Worm (Caenorhabditis elegans): Measurements from ENCODE around the gene C18G1.9.

The C18G1.9 gene

DNA sequence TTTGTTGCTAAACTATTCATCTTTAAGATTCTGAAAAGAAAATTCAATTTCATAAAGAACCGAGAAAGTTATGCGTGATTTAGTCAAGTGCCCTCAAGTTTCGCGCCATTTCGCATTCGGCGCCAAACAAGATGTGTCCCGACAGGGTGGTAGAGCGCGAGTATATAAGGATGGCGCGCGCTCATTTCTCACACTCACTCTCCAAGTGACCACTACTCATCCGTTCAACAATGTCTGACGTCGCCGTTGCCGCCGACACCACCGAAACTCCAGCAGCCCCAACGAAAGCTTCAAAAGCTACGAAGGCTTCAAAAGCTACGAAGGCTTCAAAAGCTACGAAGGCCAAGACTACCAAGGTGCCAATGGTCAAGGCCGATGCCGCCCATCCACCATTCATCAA, 15.4 kb downstream of the C18G1.9 start, which contains the start of gene hil-4:
Gene hil-4 (plus strand): TSS at position 191 of the 400 bp plus-strand sequence.
- TF ChIP-seq hlh-1 (tag; optimal IDR thresholded peaks at IDR 0.05) (no peak), blmp-1 (tag; optimal IDR thresholded peaks at IDR 0.05) (no peak), tbx-8 (GFP tag; optimal IDR thresholded peaks at IDR 0.05) (no peak), nhr-237 (tag; optimal IDR thresholded peaks at IDR 0.05) (no peak), cnd-1 (tag; optimal IDR thresholded peaks at IDR 0.05) (no peak)

DNA sequence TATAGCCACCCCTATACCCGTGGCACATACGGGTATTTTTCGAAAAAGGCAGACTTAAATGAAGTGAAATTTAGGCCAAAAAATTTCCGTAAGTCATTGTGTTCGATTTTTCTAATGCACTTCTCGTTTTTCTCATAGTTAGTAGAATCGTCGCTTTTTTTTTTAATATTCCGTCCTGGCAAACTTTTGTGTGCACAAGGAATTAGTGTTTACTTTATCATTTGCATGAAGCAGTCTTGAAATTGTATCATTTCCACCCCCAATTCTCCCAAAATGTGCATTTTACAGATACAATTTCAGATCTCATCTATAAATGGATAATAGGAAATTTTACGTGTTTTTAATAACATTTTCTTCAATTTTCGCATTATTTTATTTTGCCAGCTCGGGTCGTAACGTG, 19.2 kb downstream of the C18G1.9 start, which contains the start of gene C18G1.6:
Gene C18G1.6 (plus strand): TSS at position 301 of the 400 bp plus-strand sequence.
- no peak for TF ChIP-seq ceh-43 (GFP tag; optimal IDR thresholded peaks at IDR 0.05)
- no peak for TF ChIP-seq mls-2 (tag; optimal IDR thresholded peaks at IDR 0.05)
- TF ChIP-seq elt-3 (tag; optimal IDR thresholded peaks at IDR 0.05): no peak
- no peak for TF ChIP-seq lin-32 (GFP tag; optimal IDR thresholded peaks at IDR 0.05)
- no peak for TF ChIP-seq bed-3 (GFP tag; optimal IDR thresholded peaks at IDR 0.05)
- no peak for TF ChIP-seq unc-39 (tag; optimal IDR thresholded peaks at IDR 0.05)
- no peak for TF ChIP-seq ceh-39 (tag; optimal IDR thresholded peaks at IDR 0.05)
- no peak for TF ChIP-seq drap-1 (GFP tag; optimal IDR thresholded peaks at IDR 0.05)
- no peak for TF ChIP-seq M03D4.4 (tag; optimal IDR thresholded peaks at IDR 0.05)
- no peak for TF ChIP-seq zip-8 (tag; optimal IDR thresholded peaks at IDR 0.05)

DNA sequence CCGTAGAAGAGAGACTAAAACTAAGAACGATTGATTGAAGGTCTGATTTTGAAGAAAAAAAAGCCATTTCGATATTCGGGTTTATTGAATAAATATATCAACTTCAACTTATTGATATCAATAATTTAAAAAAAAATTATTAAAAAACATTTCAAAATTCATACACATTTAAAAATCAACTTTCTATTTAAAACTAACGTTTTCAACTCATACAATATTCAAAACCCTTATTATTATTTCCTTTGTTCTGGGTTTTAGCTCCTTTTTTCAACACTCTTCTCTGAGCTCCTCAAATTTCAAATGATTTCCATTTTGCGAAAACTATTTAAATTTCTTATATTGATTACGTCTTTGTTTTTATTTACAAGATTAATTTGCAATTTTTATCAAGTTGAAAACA, 24.3 kb downstream of the C18G1.9 start, which contains the start of gene C18G1.7:
Gene C18G1.7 (plus strand): TSS at position 301 of the 400 bp plus-strand sequence.
- TF ChIP-seq unc-62 (GFP tag; optimal IDR thresholded peaks at IDR 0.05) (no peak), nhr-76 (tag; optimal IDR thresholded peaks at IDR 0.05) (no peak), hlh-1 (tag; optimal IDR thresholded peaks at IDR 0.05) (no peak), ceh-83 (GFP tag; optimal IDR thresholded peaks at IDR 0.05) (no peak), mls-2 (tag; optimal IDR thresholded peaks at IDR 0.05) (no peak), nhr-237 (tag; optimal IDR thresholded peaks at IDR 0.05) (no peak), sem-2 (GFP tag; optimal IDR thresholded peaks at IDR 0.05) (no peak), mab-5 (tag; optimal IDR thresholded peaks at IDR 0.05) (no peak), lin-13 (tag; optimal IDR thresholded peaks at IDR 0.05) (no peak), elt-3 (tag; optimal IDR thresholded peaks at IDR 0.05) (no peak), pha-4 (tag; optimal IDR thresholded peaks at IDR 0.05) (no peak), mep-1 (tag; optimal IDR thresholded peaks at IDR 0.05) (no peak), blmp-1 (tag; optimal IDR thresholded peaks at IDR 0.05) (no peak), unc-39 (tag; optimal IDR thresholded peaks at IDR 0.05) (no peak), lin-32 (GFP tag; optimal IDR thresholded peaks at IDR 0.05) (no peak), ceh-39 (tag; optimal IDR thresholded peaks at IDR 0.05) (no peak), M03D4.4 (tag; optimal IDR thresholded peaks at IDR 0.05) (no peak), tbx-8 (GFP tag; optimal IDR thresholded peaks at IDR 0.05) (no peak), zip-8 (tag; optimal IDR thresholded peaks at IDR 0.05) (no peak)

DNA sequence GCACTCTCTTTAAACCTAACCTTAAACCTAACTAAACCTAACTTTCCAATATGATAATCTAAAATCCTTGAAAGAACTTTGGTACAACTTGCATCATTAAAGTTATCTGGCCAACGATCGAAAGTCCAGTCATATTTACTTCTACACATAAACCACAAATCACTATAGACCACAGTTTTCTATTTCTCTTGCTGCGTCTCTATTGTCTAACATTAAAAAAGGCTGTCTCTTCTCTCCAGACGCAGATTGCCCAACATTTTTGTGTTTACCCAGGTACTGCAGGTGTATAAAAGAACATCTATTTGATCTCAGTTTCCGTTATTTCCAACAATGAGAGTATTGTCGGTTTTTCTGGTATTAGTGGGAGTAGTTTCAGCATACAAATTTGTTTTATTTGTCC, 27.3 kb downstream of the C18G1.9 start, which contains the start of gene ugt-61:
Gene ugt-61 (plus strand): TSS at position 233 of the 400 bp plus-strand sequence.
- TF ChIP-seq sptf-1 (tag; optimal IDR thresholded peaks at IDR 0.05) (no peak), bed-3 (GFP tag; optimal IDR thresholded peaks at IDR 0.05) (no peak), ceh-39 (tag; optimal IDR thresholded peaks at IDR 0.05) (no peak), cnd-1 (tag; optimal IDR thresholded peaks at IDR 0.05) (no peak), mab-5 (tag; optimal IDR thresholded peaks at IDR 0.05) (no peak), drap-1 (GFP tag; optimal IDR thresholded peaks at IDR 0.05) (no peak), lsy-2 (tag; optimal IDR thresholded peaks at IDR 0.05) (no peak), snpc-4 (tag; optimal IDR thresholded peaks at IDR 0.05) (no peak), blmp-1 (tag; optimal IDR thresholded peaks at IDR 0.05) (no peak), hlh-1 (tag; optimal IDR thresholded peaks at IDR 0.05) (no peak)

DNA sequence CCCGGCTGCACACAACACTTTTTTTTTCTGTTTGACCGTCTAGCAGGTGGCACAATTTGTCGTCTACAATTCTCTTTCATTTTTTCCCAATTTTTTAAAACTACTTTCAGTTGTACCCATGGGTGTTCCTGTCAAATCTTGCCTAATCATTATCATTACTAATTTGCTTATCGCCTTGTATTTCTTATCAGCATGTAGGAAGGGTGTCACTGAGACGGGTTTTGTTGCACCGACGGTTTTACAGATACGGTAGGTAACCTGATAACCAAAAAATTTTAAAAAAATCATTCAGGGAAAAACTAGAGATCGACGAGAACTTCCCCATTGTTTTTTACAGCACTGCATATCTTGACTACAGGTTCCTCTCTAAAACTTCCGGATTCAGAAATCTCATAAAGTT, 31.8 kb downstream of the C18G1.9 start, which contains the start of gene F39G3.2:
Gene F39G3.2 (plus strand): TSS at position 105 of the 400 bp plus-strand sequence.
- TF ChIP-seq bed-3 (GFP tag; optimal IDR thresholded peaks at IDR 0.05) (no peak), mab-5 (tag; optimal IDR thresholded peaks at IDR 0.05) (no peak), ceh-43 (GFP tag; optimal IDR thresholded peaks at IDR 0.05) (no peak), zip-8 (tag; optimal IDR thresholded peaks at IDR 0.05) (no peak), cnd-1 (tag; optimal IDR thresholded peaks at IDR 0.05) (no peak), mep-1 (tag; optimal IDR thresholded peaks at IDR 0.05) (no peak)

DNA sequence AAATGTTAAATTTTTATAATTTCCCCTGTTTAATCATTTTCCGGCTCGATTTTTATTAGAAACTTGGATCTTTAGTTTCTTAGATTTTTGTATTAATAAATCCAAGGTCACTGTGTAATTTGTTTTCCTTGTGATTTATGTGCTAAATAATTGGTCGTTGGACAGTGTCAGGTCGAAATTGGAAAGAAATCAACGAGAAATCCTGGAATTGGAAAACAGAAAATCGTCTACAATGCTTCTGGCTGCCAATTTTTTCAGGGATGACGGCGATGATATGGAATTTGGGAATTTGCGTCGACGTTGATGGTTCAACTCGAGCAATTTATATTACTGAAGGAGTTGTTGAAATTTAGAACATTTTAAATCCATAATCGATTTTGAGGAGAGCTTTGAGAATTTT, 34.9 kb downstream of the C18G1.9 start:
- TF ChIP-seq nhr-237 (tag; optimal IDR thresholded peaks at IDR 0.05) (no peak), lin-32 (GFP tag; optimal IDR thresholded peaks at IDR 0.05) (no peak), lin-13 (tag; optimal IDR thresholded peaks at IDR 0.05) (no peak), M03D4.4 (tag; optimal IDR thresholded peaks at IDR 0.05) (no peak), bed-3 (GFP tag; optimal IDR thresholded peaks at IDR 0.05) (no peak), nhr-28 (tag; optimal IDR thresholded peaks at IDR 0.05) (no peak), ceh-83 (GFP tag; optimal IDR thresholded peaks at IDR 0.05) (no peak), unc-120 (tag; optimal IDR thresholded peaks at IDR 0.05; ENCODE audit: poor library complexity, severe bottlenecking) (no peak), ztf-11 (tag; optimal IDR thresholded peaks at IDR 0.05) (no peak), flh-1 (GFP tag; optimal IDR thresholded peaks at IDR 0.05) (no peak), elt-1 (tag; optimal IDR thresholded peaks at IDR 0.05; ENCODE audit: borderline replicate concordance, insufficient read depth) (no peak), ces-1 (GFP tag; optimal IDR thresholded peaks at IDR 0.05) (no peak), mep-1 (tag; optimal IDR thresholded peaks at IDR 0.05) (no peak)

Data from whole organism, mixed stage, embryonic.